Fruit fly (Drosophila melanogaster) whole organism, embryonic: Measurements from ENCODE around the gene HDAC4.
A peak's percentile ranks its signal among the peaks of the same experiment; 100 is the strongest.

Source experiments
- Blimp-1 ChIP-seq: fragments of 200-800 bp; sonication (Bioruptor generic); optimal IDR thresholded peaks from 3 replicates; lab custom pipeline; 2018; ENCODE audit warnings: missing biosample characterization, missing genetic modification characterization, mild to moderate bottlenecking, moderate library complexity, missing genetic modification reagents
- TFAM ChIP-seq: fragments of 200-800 bp; sonication (Bioruptor generic); optimal IDR thresholded peaks from 2 replicates; lab custom pipeline; 2017; ENCODE audit warnings: missing biosample characterization, missing genetic modification characterization, inconsistent platforms
- dmrt11E ChIP-seq: fragments of 200-800 bp; sonication (Bioruptor generic); optimal IDR thresholded peaks from 3 replicates; lab custom pipeline; 2018; ENCODE audit warnings: missing biosample characterization, mild to moderate bottlenecking, missing genetic modification characterization, moderate library complexity
- fru ChIP-seq: fragments of >200 bp; optimal IDR thresholded peaks from 2 replicates; lab custom pipeline; 2017
- gem ChIP-seq: fragments of 200-800 bp; sonication (Bioruptor generic); optimal IDR thresholded peaks from 2 replicates; lab custom pipeline; 2019; ENCODE audit warnings: missing biosample characterization, mild to moderate bottlenecking, missing genetic modification characterization, moderate library complexity
- jigr1 ChIP-seq: fragments of 200-800 bp; sonication (Bioruptor generic); IDR thresholded peaks from 3 replicates; pipeline ENCODE4 v1.3.6; 2022; ENCODE audit warnings: missing biosample characterization, missing genetic modification characterization
- pan ChIP-seq, 4 experiments: fragments of >200 bp in 3 of 4; fragments of 200-800 bp in 1 of 4; sonication (Bioruptor generic) in 1 of 4; optimal IDR thresholded peaks in 3 of 4; IDR thresholded peaks in 1 of 4; 2 replicates each; pipeline versions ENCODE4 v1.3.6 to Lab custom; 2017 to 2022; ENCODE audit warnings: missing biosample characterization in 2 of 4, missing genetic modification characterization in 2 of 4, mixed read lengths in 1 of 4

DNA sequence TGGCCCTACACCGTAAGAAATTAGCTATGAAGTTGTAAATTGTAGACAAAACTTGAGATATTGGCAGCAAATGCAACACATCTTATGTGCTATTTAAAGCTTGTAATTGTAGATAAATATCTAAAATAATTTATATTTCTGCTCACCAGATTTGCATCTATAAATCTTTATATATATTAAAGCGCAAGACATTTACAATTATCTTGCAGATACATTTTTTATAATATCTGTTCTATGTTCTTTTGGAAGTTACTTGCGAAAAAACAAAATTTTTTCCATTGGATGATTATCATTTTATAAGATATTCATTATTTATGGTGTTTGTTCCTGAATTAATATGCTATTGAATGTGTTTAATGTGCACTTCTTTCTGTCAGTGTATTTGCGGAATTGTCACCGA lies 28.9 kb upstream of the HDAC4 start:
- TF ChIP-seq jigr1 (no peak), fru (lab: Kevin White, UChicago) (no peak), gem (tag; lab: Kevin White, UChicago) (peak; percentile 20), dmrt11E (no peak), TFAM (GFP tag; lab: Kevin White, UChicago) (no peak), pan (optimal IDR thresholded peaks at IDR 0.05; lab: Kevin White, UChicago) (no peak), pan (GFP tag; optimal IDR thresholded peaks at IDR 0.05 in 1 of 2, IDR thresholded peaks at IDR 0.05 in 1 of 2) (no peak), Blimp-1 (no peak)
